Worm (Caenorhabditis elegans) whole organism, L1 larva: ENCODE results near the gene hpl-1.

Source experiments
- C04F5.9 ChIP-seq: sonication (generic microtip); optimal IDR thresholded peaks from 2 replicates; lab custom pipeline; 2016; ENCODE audit warnings: missing genetic modification characterization, missing compliant biosample characterization
- C16A3.4 ChIP-seq: fragments of 150-350 bp; optimal IDR thresholded peaks from 2 replicates; lab custom pipeline; 2014; ENCODE audit warnings: missing biosample characterization, missing genetic modification characterization
- F16B12.6 ChIP-seq: fragments of 150-350 bp; optimal IDR thresholded peaks from 2 replicates; lab custom pipeline; 2014; ENCODE audit warnings: missing biosample characterization, missing genetic modification characterization
- aha-1 ChIP-seq: fragments of 150-350 bp; optimal IDR thresholded peaks from 2 replicates; lab custom pipeline; 2014; ENCODE audit warnings: missing biosample characterization, missing genetic modification characterization
- ama-1 ChIP-seq: fragments of 150-350 bp; optimal IDR thresholded peaks from 2 replicates; lab custom pipeline; 2014
- ceh-8 ChIP-seq: fragments of 200-800 bp; sonication (Bioruptor generic); optimal IDR thresholded peaks from 2 replicates; lab custom pipeline; 2018; ENCODE audit warnings: mild to moderate bottlenecking, missing genetic modification characterization, moderate library complexity, missing compliant biosample characterization
- ceh-82 ChIP-seq, 3 experiments: fragments of 150-350 bp in 1 of 3; sonication (generic microtip) in 2 of 3; optimal IDR thresholded peaks; 2 replicates each; lab custom pipeline; 2014 to 2017; ENCODE audit warnings: missing biosample characterization in 3 of 3, missing genetic modification characterization in 3 of 3
- ces-1 ChIP-seq: fragments of 150-350 bp; optimal IDR thresholded peaks from 2 replicates; lab custom pipeline; 2014; ENCODE audit warnings: missing biosample characterization, missing genetic modification reagents, missing genetic modification characterization
- dpl-1 ChIP-seq, 3 experiments: fragments of 150-350 bp in 2 of 3; sonication (generic microtip) in 1 of 3; optimal IDR thresholded peaks; 2 replicates each; lab custom pipeline; 2014 to 2017; ENCODE audit warnings: missing biosample characterization in 3 of 3, missing genetic modification characterization in 3 of 3, missing genetic modification reagents in 3 of 3
- dsc-1 ChIP-seq: sonication (generic microtip); optimal IDR thresholded peaks from 2 replicates; lab custom pipeline; 2016; ENCODE audit warnings: mild to moderate bottlenecking, missing genetic modification characterization, missing compliant biosample characterization
- efl-1 ChIP-seq, 4 experiments: fragments of 150-350 bp; optimal IDR thresholded peaks in 3 of 4; peaks in 1 of 4; 1 replicate in 1 of 4; 2 replicates in 3 of 4; lab custom pipeline; 2014; ENCODE audit warnings: missing biosample characterization in 2 of 4, missing genetic modification characterization in 2 of 4, missing genetic modification reagents in 2 of 4
- egl-13 ChIP-seq: sonication (generic microtip); optimal IDR thresholded peaks from 2 replicates; lab custom pipeline; 2016; ENCODE audit warnings: missing genotype, missing genetic modification reagents, missing genetic modification characterization, missing compliant biosample characterization
- egl-27 ChIP-seq, 2 experiments: fragments of 150-350 bp in 1 of 2; sonication (generic microtip); optimal IDR thresholded peaks; 3 replicates each; lab custom pipeline; 2017 to 2018; ENCODE audit warnings: missing biosample characterization in 2 of 2, missing genetic modification characterization in 2 of 2, missing genetic modification reagents in 2 of 2
- fkh-10 ChIP-seq: sonication (generic microtip); optimal IDR thresholded peaks from 2 replicates; lab custom pipeline; 2017; ENCODE audit warnings: missing biosample characterization, missing genetic modification reagents, missing genetic modification characterization
- fkh-4 ChIP-seq: sonication (generic microtip); optimal IDR thresholded peaks from 2 replicates; lab custom pipeline; 2016; ENCODE audit warnings: missing compliant biosample characterization, missing genetic modification characterization, borderline replicate concordance
- hlh-17 ChIP-seq: fragments of 200-800 bp; sonication (Bioruptor generic); optimal IDR thresholded peaks from 2 replicates; lab custom pipeline; 2018; ENCODE audit warnings: missing genetic modification characterization, mild to moderate bottlenecking, missing compliant biosample characterization, moderate library complexity, borderline replicate concordance
- hlh-4 ChIP-seq: sonication (generic microtip); optimal IDR thresholded peaks from 2 replicates; lab custom pipeline; 2016; ENCODE audit warnings: mild to moderate bottlenecking, missing genetic modification characterization, missing compliant biosample characterization
- isw-1 ChIP-seq: fragments of 200-800 bp; sonication (Bioruptor generic); IDR thresholded peaks from 2 replicates; pipeline ENCODE4 v1.3.6; 2022; ENCODE audit warnings: missing genetic modification characterization, missing compliant biosample characterization
- lin-14 ChIP-seq: fragments of 200-800 bp; sonication (Bioruptor generic); optimal IDR thresholded peaks from 2 replicates; lab custom pipeline; 2018; ENCODE audit warnings: mild to moderate bottlenecking, missing genetic modification characterization, moderate library complexity, missing compliant biosample characterization
- lin-35 ChIP-seq, 2 experiments: fragments of 150-350 bp; optimal IDR thresholded peaks; 2 replicates each; lab custom pipeline; 2014; ENCODE audit warnings: missing biosample characterization in 2 of 2, missing genetic modification characterization in 2 of 2, missing genetic modification reagents in 2 of 2
- lin-39 ChIP-seq: fragments of 150-350 bp; optimal IDR thresholded peaks from 2 replicates; lab custom pipeline; 2014; ENCODE audit warnings: missing biosample characterization, missing genetic modification reagents, missing genetic modification characterization
- lsy-2 ChIP-seq, 2 experiments: fragments of 150-350 bp; optimal IDR thresholded peaks; 2 replicates each; lab custom pipeline; 2014; ENCODE audit warnings: missing biosample characterization in 2 of 2, missing genetic modification characterization in 2 of 2
- mef-2 ChIP-seq: fragments of 150-350 bp; optimal IDR thresholded peaks from 2 replicates; lab custom pipeline; 2014; ENCODE audit warnings: missing biosample characterization, missing genetic modification characterization
- nhr-11 ChIP-seq: fragments of 150-350 bp; optimal IDR thresholded peaks from 2 replicates; lab custom pipeline; 2014; ENCODE audit warnings: missing biosample characterization, missing genetic modification characterization
- nhr-19 ChIP-seq: fragments of 200-800 bp; sonication (Bioruptor generic); conservative IDR thresholded peaks from 2 replicates; pipeline ENCODE4 v1.3.6; 2022; ENCODE audit warnings: missing genetic modification characterization, missing compliant biosample characterization
- nhr-71 ChIP-seq: sonication (generic microtip); optimal IDR thresholded peaks from 2 replicates; lab custom pipeline; 2016; ENCODE audit warnings: mild to moderate bottlenecking, missing genetic modification characterization, moderate library complexity, missing compliant biosample characterization
- nhr-76 ChIP-seq: sonication (generic microtip); optimal IDR thresholded peaks from 2 replicates; lab custom pipeline; 2017; ENCODE audit warnings: missing biosample characterization, missing genetic modification characterization
- nhr-77 ChIP-seq: fragments of 150-350 bp; optimal IDR thresholded peaks from 2 replicates; lab custom pipeline; 2014; ENCODE audit warnings: missing biosample characterization, missing genetic modification characterization
- nhr-85 ChIP-seq: sonication (generic microtip); peaks from one replicate; lab custom pipeline; 2016; ENCODE audit warnings: missing genetic modification characterization, inconsistent platforms, missing compliant biosample characterization
- nhr-90 ChIP-seq: sonication (generic microtip); optimal IDR thresholded peaks from 2 replicates; lab custom pipeline; 2016; ENCODE audit warnings: mild to moderate bottlenecking, missing genetic modification characterization, missing compliant biosample characterization; ENCODE audit not compliant: poor library complexity
- pax-3 ChIP-seq: fragments of 200-800 bp; sonication (Bioruptor generic); optimal IDR thresholded peaks from 2 replicates; lab custom pipeline; 2018; ENCODE audit warnings: mild to moderate bottlenecking, missing genetic modification characterization, moderate library complexity, missing compliant biosample characterization
- rnt-1 ChIP-seq: sonication (generic microtip); optimal IDR thresholded peaks from 2 replicates; lab custom pipeline; 2016; ENCODE audit warnings: mild to moderate bottlenecking, missing genetic modification characterization, moderate library complexity, missing compliant biosample characterization
- snpc-4 ChIP-seq: fragments of 150-350 bp; optimal IDR thresholded peaks from 2 replicates; lab custom pipeline; 2014; ENCODE audit warnings: missing biosample characterization, missing genetic modification characterization
- snu-23 ChIP-seq: sonication (generic microtip); optimal IDR thresholded peaks from 2 replicates; lab custom pipeline; 2016; ENCODE audit warnings: missing genetic modification characterization, missing compliant biosample characterization
- sox-4 ChIP-seq: sonication (generic microtip); optimal IDR thresholded peaks from 2 replicates; lab custom pipeline; 2016; ENCODE audit warnings: missing genetic modification characterization, missing compliant biosample characterization
- sptf-1 ChIP-seq: fragments of 150-350 bp; optimal IDR thresholded peaks from 2 replicates; lab custom pipeline; 2014; ENCODE audit warnings: missing biosample characterization, missing genetic modification characterization
- sup-37 ChIP-seq: fragments of 200-800 bp; sonication (Bioruptor generic); optimal IDR thresholded peaks from 2 replicates; lab custom pipeline; 2018; ENCODE audit warnings: mild to moderate bottlenecking, missing genetic modification characterization, missing compliant biosample characterization
- swsn-7 ChIP-seq: sonication (generic microtip); optimal IDR thresholded peaks from 2 replicates; lab custom pipeline; 2016; ENCODE audit warnings: missing genetic modification characterization, missing compliant biosample characterization
- tbx-2 ChIP-seq: sonication (generic microtip); optimal IDR thresholded peaks from 2 replicates; lab custom pipeline; 2016; ENCODE audit warnings: missing genetic modification characterization, missing compliant biosample characterization
- tlp-1 ChIP-seq: fragments of 150-350 bp; optimal IDR thresholded peaks from 2 replicates; lab custom pipeline; 2014; ENCODE audit warnings: missing biosample characterization, missing genetic modification characterization
- unc-130 ChIP-seq: fragments of 150-350 bp; optimal IDR thresholded peaks from 2 replicates; lab custom pipeline; 2017; ENCODE audit warnings: missing biosample characterization, missing genetic modification characterization, inconsistent platforms
- unc-62 ChIP-seq: fragments of 150-350 bp; optimal IDR thresholded peaks from 2 replicates; lab custom pipeline; 2014; ENCODE audit warnings: missing biosample characterization, missing genetic modification reagents, missing genetic modification characterization
- unc-86 ChIP-seq: sonication (generic microtip); optimal IDR thresholded peaks from 2 replicates; lab custom pipeline; 2016; ENCODE audit warnings: missing genetic modification characterization, missing compliant biosample characterization
- xbp-1 ChIP-seq: sonication (generic microtip); optimal IDR thresholded peaks from 2 replicates; lab custom pipeline; 2016; ENCODE audit warnings: missing genetic modification characterization, missing compliant biosample characterization
- zag-1 ChIP-seq: fragments of 150-350 bp; optimal IDR thresholded peaks from 2 replicates; lab custom pipeline; 2014; ENCODE audit warnings: missing biosample characterization, missing genetic modification characterization
- zip-4 ChIP-seq: fragments of 200-800 bp; sonication (Bioruptor generic); optimal IDR thresholded peaks from 2 replicates; lab custom pipeline; 2018; ENCODE audit warnings: mild to moderate bottlenecking, missing genetic modification characterization, moderate library complexity, missing compliant biosample characterization
- ztf-11 ChIP-seq, 2 experiments: sonication (generic microtip); optimal IDR thresholded peaks; 2 replicates each; lab custom pipeline; 2016 to 2017; ENCODE audit warnings: missing genetic modification characterization in 2 of 2, missing biosample characterization in 1 of 2, missing compliant biosample characterization in 1 of 2

hpl-1 gene

ce11 chrX:13206911-13207310, 38.3 kb upstream of the hpl-1 start:
- TF ChIP-seq fkh-10 (GFP tag; lab: Kevin White, UChicago) (peak; percentile 84), zag-1 (tag; lab: Kevin White, UChicago) (no peak), rnt-1 (tag; lab: Kevin White, UChicago) (peak; percentile 22), nhr-71 (tag; lab: Kevin White, UChicago) (no peak), sox-4 (tag; lab: Kevin White, UChicago) (no peak), ceh-82 (tag; optimal IDR thresholded peaks at IDR 0.05; lab: Kevin White, UChicago) (peak in 1 of 3 experiments; percentile 6), mef-2 (tag; lab: Kevin White, UChicago) (no peak), lin-14 (peak; percentile 74), sup-37 (GFP tag; lab: Kevin White, UChicago) (no peak), egl-13 (no peak), efl-1 (optimal IDR thresholded peaks at IDR 0.05; lab: Kevin White, UChicago) (no peak), efl-1 (GFP tag; optimal IDR thresholded peaks at IDR 0.05 in 1 of 2; lab: Kevin White, UChicago) (peak in 1 of 2 experiments; percentile 82), ama-1 (lab: Kevin White, UChicago) (no peak), dpl-1 (GFP tag; optimal IDR thresholded peaks at IDR 0.05; lab: Kevin White, UChicago) (no peak)

ce11 chrX:13209026-13209425, 36.2 kb upstream of the hpl-1 start:
- TF ChIP-seq ceh-82 (tag; optimal IDR thresholded peaks at IDR 0.05; lab: Kevin White, UChicago) (peak in 1 of 3 experiments; percentile 0), lin-14 (peak; percentile 61), mef-2 (tag; lab: Kevin White, UChicago) (no peak), fkh-10 (GFP tag; lab: Kevin White, UChicago) (peak; percentile 69)

ce11 chrX:13210478-13210877, 34.7 kb upstream of the hpl-1 start:
- TF ChIP-seq snu-23 (GFP tag; lab: Kevin White, UChicago), result peak; percentile 59
- TF ChIP-seq fkh-4, result no peak
- no peak for TF ChIP-seq ama-1 (lab: Kevin White, UChicago)
- TF ChIP-seq dsc-1 (tag; lab: Kevin White, UChicago), result peak; percentile 62
- TF ChIP-seq xbp-1, result peak; percentile 43
- peak; percentile 10 for TF ChIP-seq ceh-8 (GFP tag; lab: Kevin White, UChicago)
- TF ChIP-seq zag-1 (tag; lab: Kevin White, UChicago), result peak; percentile 83
- no peak for TF ChIP-seq ztf-11 (tag; optimal IDR thresholded peaks at IDR 0.05; lab: Kevin White, UChicago)
- TF ChIP-seq hlh-4 (tag; lab: Kevin White, UChicago), result no peak
- TF ChIP-seq isw-1 (GFP tag; lab: Robert Waterston, UW), result peak; percentile 14; the same call in 1 of the 2 replicates
- TF ChIP-seq unc-62 (GFP tag; lab: Kevin White, UChicago), result no peak
- TF ChIP-seq swsn-7 (tag; lab: Kevin White, UChicago), result peak; percentile 23
- TF ChIP-seq aha-1 (tag; lab: Kevin White, UChicago), result no peak
- no peak for TF ChIP-seq F16B12.6 (tag; lab: Kevin White, UChicago)
- no peak for TF ChIP-seq sup-37 (GFP tag; lab: Kevin White, UChicago)
- TF ChIP-seq nhr-77 (tag; lab: Kevin White, UChicago), result no peak
- TF ChIP-seq ceh-82 (tag; optimal IDR thresholded peaks at IDR 0.05; lab: Kevin White, UChicago), result peak; percentile 8 to 19 (median 14)
- peak; percentile 27 for TF ChIP-seq rnt-1 (tag; lab: Kevin White, UChicago)
- TF ChIP-seq unc-86 (tag; lab: Kevin White, UChicago), result peak; percentile 61
- no peak for TF ChIP-seq nhr-11 (tag; lab: Kevin White, UChicago)
- no peak for TF ChIP-seq zip-4 (GFP tag; lab: Kevin White, UChicago)
- TF ChIP-seq C16A3.4, result no peak
- peak in 1 of 2 experiments; percentile 31 for TF ChIP-seq lin-35 (GFP tag; optimal IDR thresholded peaks at IDR 0.05; lab: Kevin White, UChicago)
- TF ChIP-seq tlp-1 (tag; lab: Kevin White, UChicago), result no peak
- no peak for TF ChIP-seq C04F5.9 (tag; lab: Kevin White, UChicago)
- no peak for TF ChIP-seq sptf-1 (tag; lab: Kevin White, UChicago)
- no peak for TF ChIP-seq nhr-76 (tag; lab: Kevin White, UChicago)
- peak; percentile 24 to 65 for TF ChIP-seq lsy-2 (tag; optimal IDR thresholded peaks at IDR 0.05; lab: Kevin White, UChicago)
- peak; percentile 94 for TF ChIP-seq lin-14
- TF ChIP-seq tbx-2 (tag; lab: Kevin White, UChicago), result peak; percentile 57
- TF ChIP-seq ces-1 (GFP tag; lab: Kevin White, UChicago), result no peak
- no peak for TF ChIP-seq hlh-17
- TF ChIP-seq pax-3 (tag; lab: Kevin White, UChicago), result no peak
- no peak for TF ChIP-seq nhr-85
- no peak for TF ChIP-seq nhr-19 (GFP tag; lab: Robert Waterston, UW)
- no peak for TF ChIP-seq snpc-4 (tag; lab: Kevin White, UChicago)
- TF ChIP-seq nhr-71 (tag; lab: Kevin White, UChicago), result peak; percentile 67
- TF ChIP-seq unc-130 (tag; lab: Kevin White, UChicago), result no peak
- TF ChIP-seq lin-39, result peak; percentile 46
- no peak for TF ChIP-seq nhr-90
- no peak for TF ChIP-seq egl-27 (tag; optimal IDR thresholded peaks at IDR 0.05; lab: Kevin White, UChicago)
